Worm (Caenorhabditis elegans): ENCODE data around the gene Y55F3AM.13.

Gene Y55F3AM.13

DNA sequence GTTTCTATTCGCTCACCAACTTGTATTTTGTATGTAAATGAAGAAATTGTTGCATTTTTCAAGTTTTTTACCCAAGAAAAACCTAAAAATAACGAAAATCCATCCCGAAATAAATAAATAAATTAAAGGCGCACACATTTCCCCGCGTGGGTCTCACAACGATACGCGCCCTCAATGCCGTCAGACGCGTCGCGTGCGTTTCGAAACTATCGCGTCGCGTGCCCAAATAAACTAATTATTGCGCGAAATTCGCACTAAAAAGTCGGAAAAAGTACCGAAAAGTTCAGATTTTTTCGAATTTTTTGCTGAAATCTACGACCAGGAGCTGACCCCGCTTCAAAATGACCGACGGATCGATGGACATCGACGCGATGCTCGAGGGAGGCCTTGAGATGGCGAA is 43.7 kb downstream of the Y55F3AM.13 start, which contains the start of gene rbm-39 (continued):
- TF ChIP-seq mdl-1 (tag; optimal IDR thresholded peaks at IDR 0.05): peak; percentile 26
- peak; percentile 54 for TF ChIP-seq elt-2 (tag; optimal IDR thresholded peaks at IDR 0.05)
- TF ChIP-seq nhr-76 (tag; optimal IDR thresholded peaks at IDR 0.05): no peak
- TF ChIP-seq fos-1 (tag; optimal IDR thresholded peaks at IDR 0.05): no peak
- no peak for TF ChIP-seq elt-3 (tag; optimal IDR thresholded peaks at IDR 0.05)
- no peak for TF ChIP-seq ceh-82 (tag; optimal IDR thresholded peaks at IDR 0.05)
- peak; percentile 63 for TF ChIP-seq lsy-12 (tag; optimal IDR thresholded peaks at IDR 0.05)
- peak; percentile 70 for TF ChIP-seq snpc-4 (tag; optimal IDR thresholded peaks at IDR 0.05)
- peak; percentile 86 for TF ChIP-seq nfya-1 (tag; optimal IDR thresholded peaks at IDR 0.05; ENCODE audit: insufficient read depth)
- TF ChIP-seq nhr-77 (tag; optimal IDR thresholded peaks at IDR 0.05): no peak
- peak; percentile 21 for TF ChIP-seq tbx-2 (tag; optimal IDR thresholded peaks at IDR 0.05)
- peak; percentile 35 for TF ChIP-seq fkh-10 (GFP tag; optimal IDR thresholded peaks at IDR 0.05)
- peak; percentile 3 for TF ChIP-seq pqm-1 (tag; optimal IDR thresholded peaks at IDR 0.05)

DNA sequence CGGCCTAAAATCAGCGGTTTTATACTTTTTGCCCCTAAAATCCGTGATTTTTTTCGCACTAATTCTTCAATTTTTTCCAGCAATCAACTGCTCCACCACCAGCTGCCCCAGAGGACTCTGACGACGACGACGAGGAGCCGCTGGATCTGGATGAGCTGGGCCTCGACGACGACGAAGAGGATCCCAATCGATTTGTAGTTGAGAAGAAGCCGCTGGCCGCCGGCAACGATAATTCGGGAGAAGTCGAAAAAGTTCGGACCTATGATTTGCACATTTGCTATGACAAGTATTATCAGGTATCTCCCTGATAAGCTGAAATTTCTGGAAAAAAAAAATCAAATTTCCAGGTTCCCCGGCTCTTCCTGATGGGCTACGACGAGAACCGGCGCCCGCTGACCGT is 44.3 kb downstream of the Y55F3AM.13 start:
- TF ChIP-seq ceh-82 (tag; optimal IDR thresholded peaks at IDR 0.05) (no peak), nhr-23 (tag; optimal IDR thresholded peaks at IDR 0.05) (no peak), egl-5 (tag; optimal IDR thresholded peaks at IDR 0.05) (no peak), nhr-237 (tag; optimal IDR thresholded peaks at IDR 0.05) (no peak), tbx-2 (tag; optimal IDR thresholded peaks at IDR 0.05) (no peak), unc-62 (GFP tag; optimal IDR thresholded peaks at IDR 0.05) (no peak), nhr-12 (tag; optimal IDR thresholded peaks at IDR 0.05) (no peak), nhr-67 (tag; optimal IDR thresholded peaks at IDR 0.05) (no peak)

DNA sequence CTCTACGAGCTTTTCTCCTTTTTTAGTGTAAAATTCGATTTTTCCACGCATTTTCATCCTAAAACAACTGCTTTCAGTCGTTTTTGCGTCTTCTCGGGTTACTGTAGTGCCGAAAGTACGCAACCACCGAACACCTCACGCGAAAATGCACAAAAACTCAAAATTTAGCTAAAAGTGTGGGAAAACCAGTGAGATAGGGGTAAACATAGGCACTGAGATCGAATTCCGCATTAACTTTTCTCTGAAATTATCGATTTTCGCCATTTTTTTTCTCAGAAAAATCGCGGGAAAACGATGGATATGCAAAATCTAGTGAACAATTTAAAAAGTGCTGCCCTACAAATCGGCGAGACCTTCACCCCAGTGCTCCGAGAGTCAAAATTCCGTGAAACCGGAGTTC is 45.9 kb downstream of the Y55F3AM.13 start, which contains the start of gene atg-3:
Gene atg-3, plus strand, starts transcription at position 301 of the 400 bp plus-strand sequence.
- TF ChIP-seq elt-3 (tag; optimal IDR thresholded peaks at IDR 0.05): no peak

DNA sequence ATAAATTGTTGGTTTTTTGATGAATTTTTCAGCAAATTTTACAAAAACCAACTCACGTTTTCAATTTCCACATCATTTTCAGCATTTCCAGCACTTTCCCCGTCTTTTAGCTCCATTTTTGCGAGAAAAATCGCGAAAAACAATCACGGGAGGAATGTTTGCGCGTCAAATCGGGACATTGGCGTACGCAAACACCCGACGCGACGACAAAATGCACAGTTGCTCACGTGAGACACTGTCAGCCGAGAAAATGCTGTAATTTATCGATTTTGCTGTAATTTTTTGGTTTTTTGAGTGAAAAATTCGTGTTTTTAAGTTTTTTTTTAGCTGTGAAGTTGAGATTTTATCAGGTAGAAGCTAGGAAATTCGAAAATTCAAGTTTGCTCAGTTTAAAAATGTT is 46.6 kb downstream of the Y55F3AM.13 start, which contains the start of gene Y55F3AM.9:
Gene Y55F3AM.9, minus strand, starts transcription at position 189 of the 400 bp plus-strand sequence.
- TF ChIP-seq pha-4 (tag; optimal IDR thresholded peaks at IDR 0.05): peak; percentile 48
- TF ChIP-seq nfya-1 (tag; optimal IDR thresholded peaks at IDR 0.05; ENCODE audit: insufficient read depth): peak; percentile 42
- TF ChIP-seq ceh-28 (tag; optimal IDR thresholded peaks at IDR 0.05): peak; percentile 47
- TF ChIP-seq fkh-10 (GFP tag; optimal IDR thresholded peaks at IDR 0.05): no peak
- TF ChIP-seq lin-15B (tag; optimal IDR thresholded peaks at IDR 0.05): peak; percentile 58
- TF ChIP-seq egl-5 (tag; optimal IDR thresholded peaks at IDR 0.05): peak; percentile 66

DNA sequence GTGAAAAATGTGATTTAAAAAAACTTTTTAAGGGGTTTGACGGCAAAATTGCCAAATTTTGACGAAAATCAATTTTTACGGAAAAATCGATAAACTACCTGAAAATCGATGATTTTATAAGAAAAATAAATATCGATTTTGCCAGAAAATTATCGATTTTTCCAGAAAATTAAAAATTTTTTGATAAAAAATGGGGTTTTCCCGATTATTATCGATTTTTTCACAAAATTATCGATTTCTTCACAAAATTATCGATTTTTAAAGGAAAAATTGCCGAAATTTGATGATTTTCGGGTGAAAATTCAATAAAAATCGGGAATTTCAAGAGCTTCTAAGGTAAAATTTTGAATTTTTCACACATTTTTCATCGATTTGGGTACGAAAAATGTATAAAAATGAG is 49.5 kb downstream of the Y55F3AM.13 start:
- TF ChIP-seq ceh-28 (tag; optimal IDR thresholded peaks at IDR 0.05) (peak; percentile 90), ceh-16 (tag; optimal IDR thresholded peaks at IDR 0.05) (no peak)

DNA sequence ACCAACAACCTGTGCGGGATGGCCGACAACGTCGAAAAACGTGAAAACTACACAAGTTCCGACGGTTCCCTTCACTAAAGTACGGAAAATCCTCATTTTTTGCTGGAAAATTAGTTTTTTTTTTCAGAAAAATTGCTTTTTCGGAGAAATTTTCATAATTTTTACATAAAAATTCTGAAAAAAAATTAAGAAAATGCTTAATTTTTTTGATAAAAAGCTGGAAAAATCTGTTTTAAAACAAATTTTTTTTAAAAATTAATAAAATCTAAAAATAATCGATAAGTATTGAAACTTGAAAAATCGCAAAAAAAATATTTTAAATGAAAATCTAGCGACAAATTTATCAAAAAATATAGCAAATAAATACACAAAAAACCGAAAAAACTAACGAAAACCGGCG is 50.4 kb downstream of the Y55F3AM.13 start, which contains the start of gene immp-2:
Gene immp-2, minus strand, starts transcription at position 101 of the 400 bp plus-strand sequence.
- TF ChIP-seq lin-15B (tag; optimal IDR thresholded peaks at IDR 0.05): no peak
- no peak for TF ChIP-seq skn-1 (tag; optimal IDR thresholded peaks at IDR 0.05)
- no peak for TF ChIP-seq ztf-4 (tag; optimal IDR thresholded peaks at IDR 0.05)
- no peak for TF ChIP-seq fkh-2 (tag; optimal IDR thresholded peaks at IDR 0.05)
- TF ChIP-seq hmg-11 (tag; optimal IDR thresholded peaks at IDR 0.05): no peak
- TF ChIP-seq nhr-11 (tag; optimal IDR thresholded peaks at IDR 0.05): no peak
- no peak for TF ChIP-seq sea-2 (GFP tag; optimal IDR thresholded peaks at IDR 0.05)
- TF ChIP-seq elt-1 (tag; optimal IDR thresholded peaks at IDR 0.05): no peak
- no peak for TF ChIP-seq nhr-12 (tag; optimal IDR thresholded peaks at IDR 0.05)
- TF ChIP-seq eor-1 (tag; optimal IDR thresholded peaks at IDR 0.05): no peak
- no peak for TF ChIP-seq ztf-11 (tag; optimal IDR thresholded peaks at IDR 0.05)
- no peak for TF ChIP-seq nhr-25 (tag; optimal IDR thresholded peaks at IDR 0.05)
- no peak for TF ChIP-seq ZK546.5 (tag; optimal IDR thresholded peaks at IDR 0.05)
- no peak for TF ChIP-seq nfya-1 (tag; optimal IDR thresholded peaks at IDR 0.05; ENCODE audit: insufficient read depth)
- no peak for TF ChIP-seq R02D3.7 (tag; optimal IDR thresholded peaks at IDR 0.05)
- no peak for TF ChIP-seq pha-4 (tag; optimal IDR thresholded peaks at IDR 0.05)
- no peak for TF ChIP-seq nhr-76 (tag; optimal IDR thresholded peaks at IDR 0.05)

Data from whole organism, L3 larva.